Fruit fly (Drosophila melanogaster): ENCODE data around the gene js.

The js gene

DNA sequence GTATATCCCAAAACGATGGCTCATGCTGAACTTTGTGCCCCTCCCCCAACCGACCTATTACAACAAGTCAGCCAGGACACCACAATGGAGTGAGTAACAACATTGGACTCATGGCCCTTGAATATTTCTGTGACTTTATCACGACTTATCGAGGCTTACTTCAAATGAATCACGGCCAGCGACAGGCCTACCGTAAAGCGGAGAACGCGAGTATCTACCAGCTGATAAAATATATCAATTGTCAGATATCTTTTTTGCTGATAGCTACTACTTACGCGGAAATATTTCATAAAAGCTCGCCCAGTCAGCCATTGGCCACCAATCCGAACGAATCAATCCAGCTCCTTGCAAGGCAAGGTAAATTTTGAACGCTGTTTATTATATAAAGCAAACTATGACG lies 40.6 kb downstream of the js start, which contains the start of gene CG17930:
Gene CG17930 (plus strand): TSS at position 301 of the 400 bp plus-strand sequence.
- no peak for TF ChIP-seq CG14711 (tag; optimal IDR thresholded peaks at IDR 0.05)
- TF ChIP-seq bab1 (GFP tag; optimal IDR thresholded peaks at IDR 0.05) = no peak
- no peak for TF ChIP-seq cnc (optimal IDR thresholded peaks at IDR 0.05)
- no peak for TF ChIP-seq tj (GFP tag; optimal IDR thresholded peaks at IDR 0.05)
- TF ChIP-seq pad (GFP tag; optimal IDR thresholded peaks at IDR 0.05) = no peak
- no peak for TF ChIP-seq cic (GFP tag; optimal IDR thresholded peaks at IDR 0.05)
- no peak for TF ChIP-seq CG7101 (tag; optimal IDR thresholded peaks at IDR 0.05)
- no peak for TF ChIP-seq CG33017 (tag; optimal IDR thresholded peaks at IDR 0.05)
- TF ChIP-seq CG11617 (GFP tag; optimal IDR thresholded peaks at IDR 0.05) = no peak
- TF ChIP-seq Mnt (GFP tag; optimal IDR thresholded peaks at IDR 0.05) = no peak

- TF ChIP-seq tj (GFP tag; optimal IDR thresholded peaks at IDR 0.05) (no peak), kay (GFP tag; ENCODE audit: borderline replicate concordance) (peak; percentile 55)
Measured at dm6 chr3R:16325192-16325591, 42.9 kb downstream of the js start, which contains the start of gene CG17929. Gene CG17929, plus strand, starts transcription at chr3R:16325492.

DNA sequence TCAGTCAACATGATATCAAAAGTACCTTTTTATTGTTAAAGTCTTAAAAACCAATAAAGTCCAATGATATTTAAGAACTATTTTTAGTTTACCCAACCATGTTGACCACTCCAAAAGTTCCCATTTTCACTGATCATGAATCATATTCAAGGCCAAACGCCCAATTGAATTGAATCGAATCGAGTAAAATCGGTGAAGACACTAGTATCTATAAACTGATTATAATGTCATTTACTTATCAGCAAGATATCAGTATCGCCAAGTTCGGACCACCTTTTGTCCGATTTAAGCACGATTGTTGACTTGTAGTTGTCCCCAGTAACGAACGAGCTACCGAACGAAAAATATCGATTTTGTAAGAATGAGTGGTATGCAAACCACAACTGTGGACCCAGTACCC lies 45.0 kb downstream of the js start, which contains the start of gene CG6901:
Gene CG6901 (plus strand): TSS at position 323 of the 400 bp plus-strand sequence.
- no peak for TF ChIP-seq CG14711 (tag; optimal IDR thresholded peaks at IDR 0.05)
- no peak for TF ChIP-seq kay (GFP tag; ENCODE audit: borderline replicate concordance)
- TF ChIP-seq ovo (GFP tag; optimal IDR thresholded peaks at IDR 0.05) = no peak
- no peak for TF ChIP-seq CG33017 (tag; optimal IDR thresholded peaks at IDR 0.05)
- no peak for TF ChIP-seq Clk (GFP tag; optimal IDR thresholded peaks at IDR 0.05)
- TF ChIP-seq CG7101 (tag; optimal IDR thresholded peaks at IDR 0.05) = no peak
- no peak for TF ChIP-seq cic (GFP tag; optimal IDR thresholded peaks at IDR 0.05)
- TF ChIP-seq tj (GFP tag; optimal IDR thresholded peaks at IDR 0.05) = no peak
- TF ChIP-seq CG7045 (GFP tag; optimal IDR thresholded peaks at IDR 0.05) = no peak
- no peak for TF ChIP-seq pad (GFP tag; optimal IDR thresholded peaks at IDR 0.05)
- no peak for TF ChIP-seq Hr96 (GFP tag; optimal IDR thresholded peaks at IDR 0.05)
- no peak for TF ChIP-seq cnc (optimal IDR thresholded peaks at IDR 0.05)
- no peak for TF ChIP-seq toe (GFP tag; optimal IDR thresholded peaks at IDR 0.05)
- TF ChIP-seq CG1620 (GFP tag; optimal IDR thresholded peaks at IDR 0.05) = no peak
- no peak for TF ChIP-seq CG11617 (GFP tag; optimal IDR thresholded peaks at IDR 0.05)
- no peak for TF ChIP-seq CG12768 (GFP tag; optimal IDR thresholded peaks at IDR 0.05)
- TF ChIP-seq Mnt (GFP tag; optimal IDR thresholded peaks at IDR 0.05) = no peak

DNA sequence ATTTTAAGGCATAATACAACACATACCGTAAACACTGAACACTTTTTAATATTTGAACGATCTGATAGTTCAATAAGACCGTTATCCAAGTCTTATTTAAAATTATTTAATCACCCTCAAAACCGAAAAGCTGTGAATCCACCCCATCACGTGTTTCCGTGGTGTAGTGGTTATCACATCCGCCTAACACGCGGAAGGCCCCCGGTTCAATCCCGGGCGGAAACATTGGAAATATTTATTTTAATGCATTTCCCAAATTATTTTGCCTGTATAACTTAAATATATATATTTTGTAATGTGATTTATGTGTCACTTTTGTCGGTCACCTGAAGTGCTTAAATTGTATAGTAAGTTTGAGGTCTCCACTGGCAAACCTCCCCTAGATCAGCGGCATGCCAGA lies 46.6 kb downstream of the js start, which contains the start of gene CG44044:
Gene CG44044 (plus strand): TSS at position 301 of the 400 bp plus-strand sequence.
- TF ChIP-seq Crg-1 (GFP tag; optimal IDR thresholded peaks at IDR 0.05) = no peak
- no peak for TF ChIP-seq CG33017 (tag; optimal IDR thresholded peaks at IDR 0.05)
- no peak for TF ChIP-seq ovo (GFP tag; optimal IDR thresholded peaks at IDR 0.05)
- no peak for TF ChIP-seq CG12768 (GFP tag; optimal IDR thresholded peaks at IDR 0.05)
- no peak for TF ChIP-seq CG7101 (tag; optimal IDR thresholded peaks at IDR 0.05)
- TF ChIP-seq Hr96 (GFP tag; optimal IDR thresholded peaks at IDR 0.05) = no peak
- TF ChIP-seq tj (GFP tag; optimal IDR thresholded peaks at IDR 0.05) = no peak
- no peak for TF ChIP-seq CG11617 (GFP tag; optimal IDR thresholded peaks at IDR 0.05)
- TF ChIP-seq Clk (GFP tag; optimal IDR thresholded peaks at IDR 0.05) = no peak

dm6 chr3R:16316747-16317146 lies 51.4 kb downstream of the js start:
- TF ChIP-seq toe (GFP tag; optimal IDR thresholded peaks at IDR 0.05) (no peak), CG1620 (GFP tag; optimal IDR thresholded peaks at IDR 0.05) (no peak), CG5204 (GFP tag; optimal IDR thresholded peaks at IDR 0.05) (no peak), CG14711 (tag; optimal IDR thresholded peaks at IDR 0.05) (no peak), Crg-1 (GFP tag; optimal IDR thresholded peaks at IDR 0.05) (no peak), CG11617 (GFP tag; optimal IDR thresholded peaks at IDR 0.05) (no peak), cnc (optimal IDR thresholded peaks at IDR 0.05) (no peak), cic (GFP tag; optimal IDR thresholded peaks at IDR 0.05) (no peak), ovo (GFP tag; optimal IDR thresholded peaks at IDR 0.05) (no peak)
